Worm (Caenorhabditis elegans) whole organism, young adult: ENCODE results near the gene C35A5.10.

Source experiments
- B0336.3 ChIP-seq: fragments of 200-800 bp; sonication (Bioruptor generic); IDR thresholded peaks from 2 replicates; pipeline ENCODE4 v1.3.6; 2022; ENCODE audit warnings: missing genetic modification characterization, missing compliant biosample characterization
- F55B11.4 ChIP-seq: sonication (generic microtip); optimal IDR thresholded peaks from 2 replicates; lab custom pipeline; 2016; ENCODE audit warnings: missing compliant biosample characterization, missing genetic modification characterization, borderline replicate concordance; ENCODE audit not compliant: insufficient read depth
- K12H6.12 ChIP-seq: fragments of 200-800 bp; sonication (Bioruptor generic); optimal IDR thresholded peaks from 2 replicates; lab custom pipeline; 2018; ENCODE audit warnings: mild to moderate bottlenecking, missing genetic modification characterization, missing compliant biosample characterization
- T07F8.4 ChIP-seq: sonication (generic microtip); optimal IDR thresholded peaks from 2 replicates; lab custom pipeline; 2016; ENCODE audit warnings: mild to moderate bottlenecking, missing genetic modification characterization, moderate library complexity, missing compliant biosample characterization
- Y53G8AR.9 ChIP-seq: fragments of 200-800 bp; sonication (Bioruptor generic); conservative IDR thresholded peaks from 2 replicates; pipeline ENCODE4 v1.3.6; 2022; ENCODE audit warnings: missing genetic modification reagents, missing genetic modification characterization, missing compliant biosample characterization
- Y79H2A.3 ChIP-seq: fragments of 200-800 bp; sonication (Bioruptor generic); conservative IDR thresholded peaks from 2 replicates; pipeline ENCODE4 v1.3.6; 2022; ENCODE audit warnings: missing genetic modification reagents, missing genetic modification characterization, missing compliant biosample characterization
- attf-3 ChIP-seq: fragments of 200-800 bp; sonication (Bioruptor generic); conservative IDR thresholded peaks from 2 replicates; pipeline ENCODE4 v1.3.6; 2022; ENCODE audit warnings: missing genetic modification reagents, missing genetic modification characterization, missing compliant biosample characterization
- ccch-3 ChIP-seq: fragments of 200-800 bp; sonication (Bioruptor generic); optimal IDR thresholded peaks from 2 replicates; lab custom pipeline; 2018; ENCODE audit warnings: mild to moderate bottlenecking, missing genetic modification characterization, missing compliant biosample characterization
- cebp-1 ChIP-seq, 2 experiments: fragments of 200-800 bp in 1 of 2; sonication (Bioruptor generic) in 1 of 2; sonication (generic microtip) in 1 of 2; IDR thresholded peaks in 1 of 2; optimal IDR thresholded peaks in 1 of 2; 2 replicates each; pipeline versions ENCODE4 v1.3.6 to Lab custom; 2017 to 2022; ENCODE audit warnings: missing compliant biosample characterization in 2 of 2, missing genetic modification characterization in 2 of 2, mild to moderate bottlenecking in 1 of 2, missing genetic modification reagents in 1 of 2, moderate library complexity in 1 of 2
- cebp-2 ChIP-seq: fragments of 200-800 bp; sonication (Bioruptor generic); IDR thresholded peaks from 2 replicates; pipeline ENCODE4 v1.3.6; 2022; ENCODE audit warnings: missing genetic modification characterization, missing compliant biosample characterization
- ceh-40 ChIP-seq: fragments of 200-800 bp; sonication (Bioruptor generic); IDR thresholded peaks from 2 replicates; pipeline ENCODE4 v1.3.6; 2022; ENCODE audit warnings: missing genetic modification characterization, missing compliant biosample characterization
- dpl-1 ChIP-seq: fragments of 150-350 bp; optimal IDR thresholded peaks from 2 replicates; lab custom pipeline; 2014; ENCODE audit warnings: missing biosample characterization, missing genetic modification reagents, missing genetic modification characterization
- egrh-3 ChIP-seq: fragments of 200-800 bp; sonication (Bioruptor generic); IDR thresholded peaks from 2 replicates; pipeline ENCODE4 v1.3.6; 2022; ENCODE audit warnings: missing genetic modification reagents, missing genetic modification characterization, missing compliant biosample characterization
- gei-17 ChIP-seq: fragments of 200-800 bp; sonication (Bioruptor generic); optimal IDR thresholded peaks from 2 replicates; lab custom pipeline; 2018; ENCODE audit warnings: mild to moderate bottlenecking, missing genetic modification characterization, missing compliant biosample characterization
- hsf-1 ChIP-seq: fragments of 200-800 bp; sonication (Bioruptor generic); IDR thresholded peaks from 2 replicates; pipeline ENCODE4 v1.3.6; 2022; ENCODE audit warnings: missing genetic modification reagents, missing genetic modification characterization, missing compliant biosample characterization
- lin-54 ChIP-seq: fragments of 200-800 bp; sonication (Bioruptor generic); optimal IDR thresholded peaks from 2 replicates; lab custom pipeline; 2018; ENCODE audit warnings: mild to moderate bottlenecking, missing genetic modification characterization, missing compliant biosample characterization
- lir-1 ChIP-seq: fragments of 200-800 bp; sonication (Bioruptor generic); conservative IDR thresholded peaks from 2 replicates; pipeline ENCODE4 v1.3.6; 2022; ENCODE audit warnings: missing genetic modification reagents, missing genetic modification characterization, missing compliant biosample characterization
- madf-10 ChIP-seq: sonication (generic microtip); optimal IDR thresholded peaks from 2 replicates; lab custom pipeline; 2016; ENCODE audit warnings: mild to moderate bottlenecking, missing genetic modification characterization, missing compliant biosample characterization
- madf-6 ChIP-seq: fragments of 200-800 bp; sonication (Bioruptor generic); IDR thresholded peaks from 2 replicates; pipeline ENCODE4 v1.3.6; 2022; ENCODE audit warnings: missing genetic modification reagents, missing genetic modification characterization, missing compliant biosample characterization
- madf-8 ChIP-seq: fragments of 200-800 bp; sonication (Bioruptor generic); conservative IDR thresholded peaks from 2 replicates; pipeline ENCODE4 v1.3.6; 2022; ENCODE audit warnings: missing genetic modification reagents, missing genetic modification characterization, missing compliant biosample characterization
- mcd-1 ChIP-seq: fragments of 200-800 bp; sonication (Bioruptor generic); IDR thresholded peaks from 2 replicates; pipeline ENCODE4 v1.3.6; 2022; ENCODE audit warnings: missing genetic modification reagents, missing genetic modification characterization, missing compliant biosample characterization
- nfyb-1 ChIP-seq: fragments of 200-800 bp; sonication (Bioruptor generic); IDR thresholded peaks from 2 replicates; pipeline ENCODE4 v1.3.6; 2022; ENCODE audit warnings: missing genetic modification reagents, missing genetic modification characterization, missing compliant biosample characterization
- nhr-179 ChIP-seq: sonication (generic microtip); optimal IDR thresholded peaks from 2 replicates; lab custom pipeline; 2016; ENCODE audit warnings: mild to moderate bottlenecking, missing genetic modification characterization, missing compliant biosample characterization
- nhr-27 ChIP-seq: fragments of 200-800 bp; sonication (Bioruptor generic); optimal IDR thresholded peaks from 2 replicates; lab custom pipeline; 2018; ENCODE audit warnings: mild to moderate bottlenecking, missing genetic modification characterization, moderate library complexity, missing compliant biosample characterization
- nhr-80 ChIP-seq: sonication (generic microtip); optimal IDR thresholded peaks from 2 replicates; lab custom pipeline; 2016; ENCODE audit warnings: missing genetic modification characterization, missing compliant biosample characterization
- pbrm-1 ChIP-seq: fragments of 200-800 bp; sonication (Bioruptor generic); IDR thresholded peaks from 2 replicates; pipeline ENCODE4 v1.3.6; 2022; ENCODE audit warnings: missing genetic modification reagents, missing genetic modification characterization, missing compliant biosample characterization
- pha-4 ChIP-seq: fragments of 150-350 bp; sonication (generic microtip); optimal IDR thresholded peaks from 2 replicates; lab custom pipeline; 2014; ENCODE audit warnings: missing biosample characterization, missing genetic modification reagents, missing genetic modification characterization
- repo-1 ChIP-seq: sonication (generic microtip); optimal IDR thresholded peaks from 2 replicates; lab custom pipeline; 2017; ENCODE audit warnings: mild to moderate bottlenecking, missing genetic modification characterization, missing compliant biosample characterization
- sdz-38 ChIP-seq: sonication (generic microtip); optimal IDR thresholded peaks from 2 replicates; lab custom pipeline; 2016; ENCODE audit warnings: missing genotype, missing genetic modification characterization, missing compliant biosample characterization
- snpc-3.4 ChIP-seq: sonication (generic microtip); optimal IDR thresholded peaks from 2 replicates; lab custom pipeline; 2017; ENCODE audit warnings: missing genetic modification characterization, mild to moderate bottlenecking, missing compliant biosample characterization, antibody characterized with exemption, moderate library complexity, missing genotype, missing genetic modification reagents
- unc-130 ChIP-seq: sonication (generic microtip); optimal IDR thresholded peaks from 2 replicates; lab custom pipeline; 2016; ENCODE audit warnings: missing genetic modification reagents, missing genetic modification characterization, missing compliant biosample characterization
- zfh-2 ChIP-seq: fragments of 200-800 bp; sonication (Bioruptor generic); conservative IDR thresholded peaks from 2 replicates; pipeline ENCODE4 v1.3.6; 2022; ENCODE audit warnings: missing genetic modification reagents, missing genetic modification characterization, missing compliant biosample characterization
- ztf-18 ChIP-seq: sonication (generic microtip); optimal IDR thresholded peaks from 2 replicates; lab custom pipeline; 2016; ENCODE audit warnings: missing genotype, mild to moderate bottlenecking, missing genetic modification characterization, missing compliant biosample characterization
- ztf-22 ChIP-seq: fragments of 200-800 bp; sonication (Bioruptor generic); optimal IDR thresholded peaks from 2 replicates; lab custom pipeline; 2018; ENCODE audit warnings: mild to moderate bottlenecking, missing genetic modification characterization, moderate library complexity, missing compliant biosample characterization
- ztf-26 ChIP-seq: sonication (generic microtip); optimal IDR thresholded peaks from 2 replicates; lab custom pipeline; 2017; ENCODE audit warnings: missing genetic modification characterization, missing compliant biosample characterization
- ztf-28 ChIP-seq: fragments of 200-800 bp; sonication (Bioruptor generic); IDR thresholded peaks from 2 replicates; pipeline ENCODE4 v1.3.6; 2022; ENCODE audit warnings: missing genetic modification reagents, missing genetic modification characterization, missing compliant biosample characterization

C35A5.10 gene

DNA sequence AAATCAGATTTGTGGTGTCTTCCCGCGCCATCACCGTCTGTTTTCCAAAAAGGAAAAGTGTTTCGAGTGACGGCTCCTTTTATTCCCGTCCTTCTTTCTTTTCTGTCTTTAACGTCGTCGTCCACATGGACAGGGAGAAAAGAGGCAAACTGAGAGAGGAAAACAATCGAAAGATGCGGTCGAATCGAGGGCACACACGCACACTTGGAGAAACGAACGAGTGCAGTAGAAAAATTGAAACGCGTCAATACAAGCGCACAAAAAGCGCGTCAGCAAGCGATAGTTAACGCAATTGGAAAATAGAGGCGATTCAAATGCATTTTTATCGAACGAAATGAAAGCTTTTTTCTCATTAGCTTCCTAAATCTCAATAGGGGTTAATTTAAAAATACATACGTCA is 32.8 kb downstream of the C35A5.10 start (continued):
- TF ChIP-seq madf-8 (GFP tag; lab: Robert Waterston, UW) (0 out of 2 replicates have a peak, but pooled peaks have one; percentile 6), egrh-3 (GFP tag; lab: Robert Waterston, UW) (no peak), K12H6.12 (tag; lab: Kevin White, UChicago) (peak; percentile 92), dpl-1 (GFP tag; lab: Kevin White, UChicago) (peak; percentile 69), B0336.3 (GFP tag; lab: Robert Waterston, UW) (peak; percentile 42; the same call in 1 of the 2 replicates), pbrm-1 (GFP tag; lab: Robert Waterston, UW) (peak; percentile 88), F55B11.4 (tag; lab: Kevin White, UChicago) (no peak), cebp-2 (GFP tag; lab: Robert Waterston, UW) (no peak), ztf-28 (GFP tag; lab: Robert Waterston, UW) (no peak), nfyb-1 (GFP tag; lab: Robert Waterston, UW) (peak; percentile 82), cebp-1 (GFP tag; IDR thresholded peaks at IDR 0.05; lab: Robert Waterston, UW) (0 out of 2 replicates have a peak, but pooled peaks have one; percentile 46), cebp-1 (tag; optimal IDR thresholded peaks at IDR 0.05; lab: Kevin White, UChicago) (peak; percentile 90), nhr-80 (tag; lab: Kevin White, UChicago) (peak; percentile 75), madf-10 (peak; percentile 63), lir-1 (no peak), nhr-179 (tag; lab: Kevin White, UChicago) (no peak), Y53G8AR.9 (GFP tag; lab: Robert Waterston, UW) (peak; percentile 81), gei-17 (no peak), pha-4 (tag; lab: Kevin White, UChicago) (no peak), lin-54 (GFP tag; lab: Kevin White, UChicago) (peak; percentile 94), Y79H2A.3 (GFP tag; lab: Robert Waterston, UW) (no peak), ztf-18 (tag; lab: Kevin White, UChicago) (peak; percentile 97), ccch-3 (GFP tag; lab: Kevin White, UChicago) (no peak), hsf-1 (GFP tag; lab: Robert Waterston, UW) (peak; percentile 56; the same call in 1 of the 2 replicates), ztf-22 (GFP tag; lab: Kevin White, UChicago) (peak; percentile 3), madf-6 (0 out of 2 replicates have a peak, but pooled peaks have one; percentile 52), zfh-2 (peak; percentile 90), attf-3 (GFP tag; lab: Robert Waterston, UW) (0 out of 2 replicates have a peak, but pooled peaks have one; percentile 59), snpc-3.4 (tag; lab: Kevin White, UChicago) (no peak), unc-130 (GFP tag; lab: Kevin White, UChicago) (no peak), ztf-26 (tag; lab: Kevin White, UChicago) (peak; percentile 49)

- no peak for TF ChIP-seq pbrm-1 (GFP tag; lab: Robert Waterston, UW)
- TF ChIP-seq nhr-27: no peak
- no peak for TF ChIP-seq mcd-1 (GFP tag; lab: Robert Waterston, UW)
- no peak for TF ChIP-seq repo-1
- TF ChIP-seq sdz-38 (tag; lab: Kevin White, UChicago): no peak
- TF ChIP-seq T07F8.4 (tag; lab: Kevin White, UChicago): no peak
- TF ChIP-seq ztf-28 (GFP tag; lab: Robert Waterston, UW): no peak
- TF ChIP-seq ceh-40 (GFP tag; lab: Robert Waterston, UW): no peak
Observed at ce11 chrV:10539114-10539513, 35.1 kb downstream of the C35A5.10 start, which contains the start of gene F25D1.8. Gene F25D1.8, plus strand, starts transcription at chrV:10539414.

- TF ChIP-seq cebp-1 (GFP tag; IDR thresholded peaks at IDR 0.05; lab: Robert Waterston, UW): no peak
- TF ChIP-seq cebp-1 (tag; optimal IDR thresholded peaks at IDR 0.05; lab: Kevin White, UChicago): no peak
- no peak for TF ChIP-seq madf-10
- TF ChIP-seq, all 124 proteins: peak for 0
Observed at ce11 chrV:10540024-10540423, 36.0 kb downstream of the C35A5.10 start, which contains the start of gene degt-1. Gene degt-1, plus strand, starts transcription at chrV:10540324.
